Worm (Caenorhabditis elegans): ENCODE measurements around the gene elo-1.
A peak's percentile ranks its signal among the peaks of the same experiment; 100 is the strongest.

elo-1 gene

DNA sequence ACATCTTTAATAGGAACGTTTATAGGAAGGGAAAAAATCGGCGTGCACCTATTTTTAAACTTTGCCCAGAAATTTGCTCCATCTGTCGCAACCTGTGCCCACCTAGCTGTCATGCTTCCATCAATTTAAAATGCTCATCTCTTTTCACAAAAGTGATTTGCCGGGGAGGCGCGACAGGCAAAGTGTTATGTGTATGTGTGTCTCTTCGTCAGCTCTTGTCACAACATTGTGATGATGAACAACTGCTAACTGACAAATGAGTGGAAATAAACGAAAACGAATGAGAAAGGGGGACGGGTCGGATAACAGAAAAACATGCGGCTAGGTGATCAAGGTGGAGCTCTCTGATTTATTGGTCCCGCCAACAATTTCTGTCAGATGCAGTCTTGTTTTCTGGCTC is 12.0 kb downstream of the elo-1 start (continued):
- no peak for TF ChIP-seq sdz-12 (GFP tag; optimal IDR thresholded peaks at IDR 0.05)
- TF ChIP-seq F44E2.7 (GFP tag; IDR thresholded peaks at IDR 0.05), result no peak
- TF ChIP-seq madf-9 (GFP tag; conservative IDR thresholded peaks at IDR 0.05), result no peak
- TF ChIP-seq lin-15B (tag; optimal IDR thresholded peaks at IDR 0.05), result no peak
- no peak for TF ChIP-seq arid-1 (GFP tag; conservative IDR thresholded peaks at IDR 0.05)
- no peak for TF ChIP-seq daf-12 (tag; optimal IDR thresholded peaks at IDR 0.05)
- TF ChIP-seq R02D3.7 (tag; optimal IDR thresholded peaks at IDR 0.05), result no peak
- TF ChIP-seq mep-1 (tag; optimal IDR thresholded peaks at IDR 0.05), result no peak
- TF ChIP-seq nhr-237 (tag; optimal IDR thresholded peaks at IDR 0.05), result no peak
- no peak for TF ChIP-seq nhr-10 (tag; optimal IDR thresholded peaks at IDR 0.05)
- peak; percentile 86 for TF ChIP-seq tra-1 (GFP tag; IDR thresholded peaks at IDR 0.05)

DNA sequence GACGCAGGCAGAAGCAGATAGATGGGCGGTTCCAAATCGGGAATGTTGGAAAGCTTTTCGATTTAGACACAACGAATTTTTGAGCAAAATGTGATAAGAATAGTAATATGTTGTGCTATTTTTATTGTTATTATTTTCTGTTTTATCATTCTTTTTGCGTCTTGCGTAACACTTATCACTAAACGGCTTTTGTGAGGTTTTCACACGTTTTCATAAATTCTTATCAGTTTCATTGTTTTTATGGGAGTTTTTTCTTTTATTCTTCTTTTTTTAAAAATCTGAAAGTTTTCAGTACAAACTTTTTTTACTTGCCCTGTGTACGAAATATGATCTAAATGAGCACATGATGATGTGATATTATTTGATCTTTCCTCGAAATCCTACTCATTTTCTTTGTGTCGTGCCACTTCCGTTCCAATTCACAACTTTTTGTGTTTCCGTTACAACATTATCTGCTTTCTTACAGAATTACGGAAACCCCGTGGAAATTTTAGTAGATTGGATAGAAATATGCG is 14.2 kb downstream of the elo-1 start, which contains the start of gene fbl-1:
fbl-1 (plus strand) TSS at position 465 of the 515 bp plus-strand sequence.
- TF ChIP-seq vab-7 (GFP tag; IDR thresholded peaks at IDR 0.05), result no peak
- TF ChIP-seq ceh-44 (GFP tag; IDR thresholded peaks at IDR 0.05), result no peak
- no peak for TF ChIP-seq mdl-1 (tag; optimal IDR thresholded peaks at IDR 0.05)
- TF ChIP-seq unc-62 (GFP tag; optimal IDR thresholded peaks at IDR 0.05 in 1 of 2), result peak in 1 of 2 experiments; percentile 71
- no peak for TF ChIP-seq unc-62 (tag; optimal IDR thresholded peaks at IDR 0.05)
- TF ChIP-seq pqm-1 (tag; optimal IDR thresholded peaks at IDR 0.05), result peak; percentile 69
- TF ChIP-seq php-3 (GFP tag; IDR thresholded peaks at IDR 0.05), result peak; percentile 84
- TF ChIP-seq nhr-10 (tag; optimal IDR thresholded peaks at IDR 0.05), result no peak
- no peak for TF ChIP-seq dpl-1 (GFP tag; optimal IDR thresholded peaks at IDR 0.05)
- peak; percentile 50; the same call in 1 of the 2 replicates for TF ChIP-seq dmd-6 (GFP tag; IDR thresholded peaks at IDR 0.05)
- TF ChIP-seq nhr-41 (GFP tag; IDR thresholded peaks at IDR 0.05), result no peak
- no peak for TF ChIP-seq R02D3.7 (tag; optimal IDR thresholded peaks at IDR 0.05)
- TF ChIP-seq hlh-11 (tag; optimal IDR thresholded peaks at IDR 0.05), result peak; percentile 29
- TF ChIP-seq rbr-2 (tag; optimal IDR thresholded peaks at IDR 0.05), result no peak
- no peak for TF ChIP-seq zip-11 (GFP tag; IDR thresholded peaks at IDR 0.05)

DNA sequence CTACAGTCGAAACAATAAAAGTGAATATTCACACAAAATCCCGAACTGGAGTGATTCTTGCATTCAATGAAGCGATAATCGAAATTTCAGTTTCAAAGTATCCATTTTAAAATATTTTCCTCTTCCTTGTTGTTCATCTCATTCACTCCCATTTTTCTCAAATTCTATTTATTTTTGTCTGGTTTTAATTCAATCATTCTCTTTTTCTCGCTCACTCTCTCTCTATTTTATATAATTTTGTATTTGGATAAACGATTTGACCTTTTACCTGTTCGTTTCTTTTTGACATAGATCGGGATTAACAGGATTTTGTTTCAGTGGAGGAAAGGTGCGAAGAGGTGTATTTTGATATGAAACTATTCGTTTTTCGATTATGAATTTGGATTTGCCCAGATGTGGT is 19.8 kb downstream of the elo-1 start, which contains the start of gene T05A1.5:
T05A1.5 (plus strand) TSS at position 301 of the 400 bp plus-strand sequence.
- TF ChIP-seq Y5F2A.4 (GFP tag; optimal IDR thresholded peaks at IDR 0.05) (no peak), Y75B8A.6 (GFP tag; IDR thresholded peaks at IDR 0.05) (no peak), dmd-9 (GFP tag; IDR thresholded peaks at IDR 0.05) (no peak), mep-1 (tag; optimal IDR thresholded peaks at IDR 0.05) (no peak), unc-62 (GFP tag; optimal IDR thresholded peaks at IDR 0.05 in 1 of 2) (no peak), unc-62 (tag; optimal IDR thresholded peaks at IDR 0.05) (no peak), lim-7 (GFP tag; IDR thresholded peaks at IDR 0.05) (no peak), aly-2 (tag; optimal IDR thresholded peaks at IDR 0.05) (no peak), php-3 (GFP tag; IDR thresholded peaks at IDR 0.05) (no peak), vab-7 (GFP tag; IDR thresholded peaks at IDR 0.05) (no peak), sdz-12 (GFP tag; optimal IDR thresholded peaks at IDR 0.05) (no peak), ztf-11 (tag; optimal IDR thresholded peaks at IDR 0.05) (no peak), lin-39 (tag; optimal IDR thresholded peaks at IDR 0.05) (no peak), cey-2 (tag; optimal IDR thresholded peaks at IDR 0.05; ENCODE audit: borderline replicate concordance, insufficient read depth) (no peak), zag-1 (tag; optimal IDR thresholded peaks at IDR 0.05) (no peak), lin-38 (GFP tag; IDR thresholded peaks at IDR 0.05) (no peak), ceh-28 (tag; optimal IDR thresholded peaks at IDR 0.05) (no peak), hlh-30 (tag; optimal IDR thresholded peaks at IDR 0.05; ENCODE audit: insufficient read depth) (no peak), hmg-1.1 (GFP tag; IDR thresholded peaks at IDR 0.05) (no peak)

Measured in whole organism, L4 larva.